Worm (Caenorhabditis elegans) whole organism, L4 larva: ENCODE measurements around the gene C24H12.6.

Experiments used
- R02D3.7 ChIP-seq: fragments of 150-350 bp; sonication (generic microtip); optimal IDR thresholded peaks from 3 replicates; lab custom pipeline; 2014; ENCODE audit warnings: missing biosample characterization, missing genetic modification characterization
- T20F7.1 ChIP-seq: fragments of 200-800 bp; sonication (Bioruptor generic); optimal IDR thresholded peaks from 2 replicates; lab custom pipeline; 2018; ENCODE audit warnings: mild to moderate bottlenecking, missing genetic modification characterization, missing compliant biosample characterization
- ZK337.2 ChIP-seq: fragments of 200-800 bp; sonication (Bioruptor generic); IDR thresholded peaks from 2 replicates; pipeline ENCODE4 v1.3.6; 2022; ENCODE audit warnings: missing genetic modification reagents, missing genetic modification characterization, missing compliant biosample characterization
- ZK546.5 ChIP-seq, 2 experiments: sonication (generic microtip); optimal IDR thresholded peaks; 2 replicates each; lab custom pipeline; 2017; ENCODE audit warnings: missing biosample characterization in 2 of 2, missing genetic modification characterization in 2 of 2
- aha-1 ChIP-seq: fragments of 150-350 bp; peaks from one replicate; lab custom pipeline; 2014; ENCODE audit warnings: missing biosample characterization, missing genetic modification characterization
- ama-1 ChIP-seq: fragments of 150-350 bp; optimal IDR thresholded peaks from 2 replicates; lab custom pipeline; 2014; ENCODE audit warnings: inconsistent platforms, mixed read lengths
- attf-4 ChIP-seq: sonication (generic microtip); optimal IDR thresholded peaks from 3 replicates; lab custom pipeline; 2017; ENCODE audit warnings: missing biosample characterization, missing genetic modification characterization
- ceh-20 ChIP-seq: fragments of 200-800 bp; sonication (Bioruptor generic); IDR thresholded peaks from 2 replicates; pipeline ENCODE4 v1.3.6; 2022; ENCODE audit warnings: missing genetic modification reagents, missing genetic modification characterization, missing compliant biosample characterization
- ceh-44 ChIP-seq: fragments of 200-800 bp; sonication (Bioruptor generic); IDR thresholded peaks from 2 replicates; pipeline ENCODE4 v1.3.6; 2022; ENCODE audit warnings: missing genetic modification reagents, missing genetic modification characterization, missing compliant biosample characterization
- daf-16 ChIP-seq, 3 experiments: sonication (generic microtip); optimal IDR thresholded peaks; 2 replicates each; lab custom pipeline; 2016 to 2017; ENCODE audit warnings: missing genetic modification characterization in 3 of 3, missing genetic modification reagents in 3 of 3, mild to moderate bottlenecking in 2 of 3, missing compliant biosample characterization in 2 of 3, missing biosample characterization in 1 of 3, moderate library complexity in 1 of 3
- daf-8 ChIP-seq: fragments of 200-800 bp; sonication (Bioruptor generic); IDR thresholded peaks from 2 replicates; pipeline ENCODE4 v1.3.6; 2022; ENCODE audit warnings: missing genetic modification characterization, missing compliant biosample characterization
- dmd-9 ChIP-seq: fragments of 200-800 bp; sonication (Bioruptor generic); IDR thresholded peaks from 2 replicates; pipeline ENCODE4 v1.3.6; 2022; ENCODE audit warnings: missing genetic modification reagents, missing genetic modification characterization, missing compliant biosample characterization
- duxl-1 ChIP-seq: sonication (generic microtip); optimal IDR thresholded peaks from 2 replicates; lab custom pipeline; 2016; ENCODE audit warnings: mild to moderate bottlenecking, missing genetic modification characterization, moderate library complexity, missing compliant biosample characterization; ENCODE audit not compliant: poor library complexity
- egl-27 ChIP-seq: sonication (generic microtip); optimal IDR thresholded peaks from 3 replicates; lab custom pipeline; 2017; ENCODE audit warnings: missing biosample characterization, missing genetic modification reagents, missing genetic modification characterization
- fkh-10 ChIP-seq: fragments of 150-350 bp; optimal IDR thresholded peaks from 2 replicates; lab custom pipeline; 2014; ENCODE audit warnings: missing biosample characterization, missing genetic modification reagents, missing genetic modification characterization
- fos-1 ChIP-seq: fragments of 150-350 bp; optimal IDR thresholded peaks from 2 replicates; lab custom pipeline; 2014; ENCODE audit warnings: missing biosample characterization, missing genetic modification characterization
- hlh-30 ChIP-seq: sonication (generic microtip); optimal IDR thresholded peaks from 2 replicates; lab custom pipeline; 2017; ENCODE audit warnings: antibody characterized with exemption, mild to moderate bottlenecking, missing genetic modification characterization, missing compliant biosample characterization; ENCODE audit not compliant: insufficient read depth
- lin-15B ChIP-seq: fragments of 150-350 bp; sonication (generic microtip); optimal IDR thresholded peaks from 3 replicates; lab custom pipeline; 2014; ENCODE audit warnings: missing biosample characterization, missing genetic modification characterization
- lin-39 ChIP-seq: fragments of 150-350 bp; optimal IDR thresholded peaks from 2 replicates; lab custom pipeline; 2014; ENCODE audit warnings: missing biosample characterization, missing genetic modification reagents, missing genetic modification characterization
- lir-3 ChIP-seq: sonication (generic microtip); optimal IDR thresholded peaks from 2 replicates; lab custom pipeline; 2016; ENCODE audit warnings: mild to moderate bottlenecking, missing genetic modification characterization, missing compliant biosample characterization
- madf-9 ChIP-seq: fragments of 200-800 bp; sonication (Bioruptor generic); conservative IDR thresholded peaks from 2 replicates; pipeline ENCODE4 v1.3.6; 2022; ENCODE audit warnings: missing genetic modification reagents, missing genetic modification characterization, missing compliant biosample characterization
- mdt-29 ChIP-seq: fragments of 200-800 bp; sonication (Bioruptor generic); IDR thresholded peaks from 2 replicates; pipeline ENCODE4 v1.3.6; 2022; ENCODE audit warnings: missing genetic modification reagents, missing genetic modification characterization, missing compliant biosample characterization
- mxl-2 ChIP-seq: fragments of 200-800 bp; sonication (Bioruptor generic); conservative IDR thresholded peaks from 2 replicates; pipeline ENCODE4 v1.3.6; 2022; ENCODE audit warnings: missing genetic modification reagents, missing genetic modification characterization, missing compliant biosample characterization
- nhr-11 ChIP-seq: fragments of 150-350 bp; optimal IDR thresholded peaks from 2 replicates; lab custom pipeline; 2014; ENCODE audit warnings: missing biosample characterization, missing genetic modification characterization
- nhr-25 ChIP-seq: sonication (generic microtip); optimal IDR thresholded peaks from 2 replicates; lab custom pipeline; 2017; ENCODE audit warnings: missing genetic modification characterization, mild to moderate bottlenecking, missing compliant biosample characterization, antibody characterized with exemption, moderate library complexity, borderline replicate concordance; ENCODE audit not compliant: insufficient read depth
- nhr-76 ChIP-seq: fragments of 150-350 bp; optimal IDR thresholded peaks from 2 replicates; lab custom pipeline; 2014; ENCODE audit warnings: missing biosample characterization, missing genetic modification characterization
- nhr-77 ChIP-seq: fragments of 150-350 bp; optimal IDR thresholded peaks from 2 replicates; lab custom pipeline; 2014; ENCODE audit warnings: missing biosample characterization, missing genetic modification characterization
- set-16 ChIP-seq: fragments of 200-800 bp; sonication (Bioruptor generic); IDR thresholded peaks from 2 replicates; pipeline ENCODE4 v1.3.6; 2022; ENCODE audit warnings: missing genetic modification reagents, missing genetic modification characterization, missing compliant biosample characterization
- skn-1 ChIP-seq: fragments of 150-350 bp; optimal IDR thresholded peaks from 2 replicates; lab custom pipeline; 2014; ENCODE audit warnings: missing biosample characterization, missing genetic modification characterization
- snpc-1.2 ChIP-seq: fragments of 200-800 bp; sonication (Bioruptor generic); IDR thresholded peaks from 2 replicates; pipeline ENCODE4 v1.3.6; 2022; ENCODE audit warnings: missing genetic modification reagents, missing genetic modification characterization, missing compliant biosample characterization
- snpc-4 ChIP-seq: fragments of 150-350 bp; optimal IDR thresholded peaks from 2 replicates; lab custom pipeline; 2014; ENCODE audit warnings: missing biosample characterization, missing genetic modification characterization
- spr-1 ChIP-seq: sonication (generic microtip); optimal IDR thresholded peaks from 2 replicates; lab custom pipeline; 2016; ENCODE audit warnings: mild to moderate bottlenecking, missing genetic modification characterization, missing compliant biosample characterization
- unc-39 ChIP-seq: sonication (generic microtip); optimal IDR thresholded peaks from 2 replicates; lab custom pipeline; 2017; ENCODE audit warnings: missing biosample characterization, missing genetic modification characterization
- unc-62 ChIP-seq, 3 experiments: fragments of 150-350 bp in 1 of 3; sonication (generic microtip); optimal IDR thresholded peaks in 2 of 3; peaks in 1 of 3; 1 replicate in 1 of 3; 2 replicates in 2 of 3; lab custom pipeline; 2014 to 2017; ENCODE audit warnings: missing biosample characterization in 3 of 3, missing genetic modification characterization in 3 of 3, missing genetic modification reagents in 3 of 3, missing genotype in 1 of 3
- zag-1 ChIP-seq: fragments of 150-350 bp; optimal IDR thresholded peaks from 2 replicates; lab custom pipeline; 2014; ENCODE audit warnings: missing biosample characterization, missing genetic modification characterization
- ztf-7 ChIP-seq: fragments of 150-350 bp; optimal IDR thresholded peaks from 2 replicates; lab custom pipeline; 2014; ENCODE audit warnings: missing biosample characterization, missing genetic modification characterization

Gene C24H12.6

ce11 chrII:385258-385657 lies 33.4 kb downstream of the C24H12.6 start, which contains the start of gene C03H5.5:
Gene C03H5.5 (minus strand): TSS chrII:385358.
- TF ChIP-seq fkh-10 = no peak
- TF ChIP-seq nhr-77 (tag; lab: Kevin White, UChicago) = no peak
- TF ChIP-seq zag-1 (tag; lab: Kevin White, UChicago) = no peak
- TF ChIP-seq snpc-1.2 (GFP tag; lab: Robert Waterston, UW) = no peak
- peak; percentile 6 for TF ChIP-seq aha-1 (tag; lab: Kevin White, UChicago)

DNA sequence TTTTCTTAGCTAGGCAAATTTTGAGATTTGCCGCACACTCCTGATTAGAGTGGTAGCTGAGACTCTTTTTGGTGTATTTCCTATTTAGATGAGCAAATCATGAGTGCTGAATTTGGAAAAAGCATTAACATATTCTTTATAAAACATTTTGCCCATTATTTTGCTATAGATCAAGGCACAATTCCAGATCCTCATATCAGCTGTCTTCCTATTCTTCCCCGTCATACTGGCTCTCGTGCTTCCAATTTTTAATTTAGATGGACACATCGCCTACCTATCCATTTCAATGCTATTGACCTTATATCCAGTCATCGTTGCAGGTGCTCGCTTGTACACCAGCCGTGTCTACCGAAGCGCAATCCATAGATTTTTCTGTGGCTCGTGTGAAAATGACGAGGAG lies 38.7 kb downstream of the C24H12.6 start, which contains the start of gene C03H5.7:
TSS of gene C03H5.7 (plus strand) at position 301 of the 400 bp plus-strand sequence.
- TF ChIP-seq madf-9 (GFP tag; lab: Robert Waterston, UW) = no peak
- TF ChIP-seq ceh-44 (GFP tag; lab: Robert Waterston, UW) = no peak
- no peak for TF ChIP-seq nhr-11 (tag; lab: Kevin White, UChicago)
- no peak for TF ChIP-seq egl-27 (tag; lab: Kevin White, UChicago)

DNA sequence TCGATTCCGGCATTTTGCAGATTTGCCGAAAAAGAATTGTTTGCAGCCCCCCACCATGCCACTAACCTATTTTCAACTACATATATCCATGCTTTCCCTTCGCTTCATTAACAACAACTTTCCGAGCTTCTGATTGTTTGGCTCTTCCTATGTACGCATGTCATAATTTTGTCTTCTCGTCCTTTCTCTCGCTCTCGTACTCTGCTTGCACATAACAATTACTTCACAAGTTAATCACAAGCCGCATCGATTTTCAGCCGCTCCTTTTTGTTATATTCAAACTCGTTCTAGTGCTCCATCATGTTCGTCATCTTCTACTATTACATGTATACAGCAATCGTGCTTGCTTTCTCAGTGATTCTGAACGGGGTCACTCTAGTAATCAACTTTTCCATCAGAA lies 40.3 kb downstream of the C24H12.6 start, which contains the start of gene C03H5.9:
TSS of gene C03H5.9 (plus strand) at position 301 of the 400 bp plus-strand sequence.
- TF ChIP-seq lin-15B (tag; lab: Kevin White, UChicago) = no peak
- 0 out of 2 replicates have a peak, but pooled peaks have one; percentile 21 for TF ChIP-seq dmd-9 (GFP tag; lab: Robert Waterston, UW)
- TF ChIP-seq snpc-4 = no peak

DNA sequence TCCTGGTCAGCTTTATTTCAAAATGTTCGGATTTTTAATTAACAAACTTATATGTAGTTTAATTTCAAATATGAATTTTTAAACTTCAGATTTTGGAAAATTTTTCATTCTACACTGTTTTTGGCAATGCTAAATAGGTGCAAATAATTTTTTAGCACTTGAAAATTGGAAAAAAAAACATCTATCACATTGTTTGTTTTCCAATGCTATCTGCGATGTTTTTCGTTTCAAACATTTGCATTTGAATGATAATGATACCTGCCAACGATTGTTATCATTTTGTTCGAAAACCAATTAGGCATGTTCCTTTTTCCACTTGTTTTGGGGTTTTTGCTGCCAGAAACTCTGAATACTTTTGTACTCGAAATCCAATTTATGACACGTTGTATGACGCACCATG lies 43.7 kb downstream of the C24H12.6 start, which contains the start of gene C03H5.4:
TSS of gene C03H5.4 (plus strand) at position 301 of the 400 bp plus-strand sequence.
- TF ChIP-seq unc-62 (GFP tag; optimal IDR thresholded peaks at IDR 0.05 in 1 of 2; lab: Kevin White, UChicago) (peak in 1 of 2 experiments; percentile 31), unc-62 (tag; optimal IDR thresholded peaks at IDR 0.05; lab: Kevin White, UChicago) (no peak), ztf-7 (tag; lab: Kevin White, UChicago) (no peak)

DNA sequence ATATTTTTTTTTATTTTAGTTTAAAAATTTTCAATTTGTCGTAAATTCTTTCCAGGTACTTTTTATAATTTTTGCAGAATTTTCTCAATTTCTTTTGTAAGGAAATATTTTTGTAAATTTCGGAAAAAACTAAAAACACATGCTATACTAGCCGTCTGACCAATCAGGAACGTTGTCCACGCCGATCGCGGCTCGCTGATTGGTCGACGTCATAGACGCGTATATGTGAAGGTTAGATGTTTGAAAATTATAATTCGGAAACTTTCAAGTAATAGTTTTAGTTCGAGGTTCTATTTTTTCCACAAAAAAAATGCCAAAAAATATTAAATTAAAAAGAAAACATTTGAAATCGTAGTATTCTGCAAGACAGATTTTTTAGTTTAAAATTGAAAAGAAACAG lies 46.4 kb downstream of the C24H12.6 start:
- no peak for TF ChIP-seq aha-1 (tag; lab: Kevin White, UChicago)
- no peak for TF ChIP-seq T20F7.1
- TF ChIP-seq attf-4 (tag; lab: Kevin White, UChicago) = no peak
- no peak for TF ChIP-seq R02D3.7 (tag; lab: Kevin White, UChicago)
- no peak for TF ChIP-seq mxl-2 (GFP tag; lab: Robert Waterston, UW)
- TF ChIP-seq nhr-25 (tag; lab: Kevin White, UChicago) = no peak
- TF ChIP-seq set-16 (GFP tag; lab: Robert Waterston, UW) = no peak
- TF ChIP-seq daf-16 (GFP tag; optimal IDR thresholded peaks at IDR 0.05; lab: Kevin White, UChicago) = no peak
- TF ChIP-seq daf-16 (tag; optimal IDR thresholded peaks at IDR 0.05; lab: Kevin White, UChicago) = no peak
- no peak for TF ChIP-seq spr-1 (tag; lab: Kevin White, UChicago)
- TF ChIP-seq mdt-29 (GFP tag; lab: Robert Waterston, UW) = no peak

DNA sequence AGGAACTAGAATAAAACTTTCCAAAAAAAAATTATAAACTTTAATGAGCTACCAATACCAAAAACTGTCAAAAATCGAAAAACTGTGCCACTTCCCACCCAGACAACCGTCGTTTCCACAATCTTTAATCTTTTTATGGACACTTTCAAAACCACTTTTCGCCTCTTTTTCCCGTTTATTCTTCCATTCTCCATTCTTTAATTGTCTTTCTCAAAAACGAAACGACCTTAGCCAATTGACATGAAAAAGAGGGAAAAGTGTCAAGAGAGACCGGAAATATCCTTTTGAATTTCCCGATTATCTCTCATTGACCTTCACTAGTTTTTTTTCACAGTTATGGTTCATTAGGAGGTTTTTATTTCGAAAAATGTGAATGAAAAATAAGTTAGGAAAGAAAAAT lies 47.1 kb downstream of the C24H12.6 start:
- TF ChIP-seq T20F7.1 (no peak), ceh-20 (GFP tag; lab: Robert Waterston, UW) (no peak), hlh-30 (tag; lab: Kevin White, UChicago) (no peak), aha-1 (tag; lab: Kevin White, UChicago) (no peak), unc-62 (GFP tag; optimal IDR thresholded peaks at IDR 0.05 in 1 of 2; lab: Kevin White, UChicago) (no peak), unc-62 (tag; optimal IDR thresholded peaks at IDR 0.05; lab: Kevin White, UChicago) (no peak), daf-8 (GFP tag; lab: Robert Waterston, UW) (no peak), ZK337.2 (GFP tag; lab: Robert Waterston, UW) (no peak), lin-39 (tag; lab: Kevin White, UChicago) (no peak), lir-3 (tag; lab: Kevin White, UChicago) (no peak), mxl-2 (GFP tag; lab: Robert Waterston, UW) (no peak), duxl-1 (tag; lab: Kevin White, UChicago) (no peak), R02D3.7 (tag; lab: Kevin White, UChicago) (no peak), ama-1 (lab: Kevin White, UChicago) (no peak), skn-1 (tag; lab: Kevin White, UChicago) (no peak), fos-1 (tag; lab: Kevin White, UChicago) (no peak), unc-39 (tag; lab: Kevin White, UChicago) (no peak), ZK546.5 (tag; optimal IDR thresholded peaks at IDR 0.05; lab: Kevin White, UChicago) (no peak), nhr-76 (no peak)
